Worm (Caenorhabditis elegans): Measurements from ENCODE around the gene F19H6.4.

DNA sequence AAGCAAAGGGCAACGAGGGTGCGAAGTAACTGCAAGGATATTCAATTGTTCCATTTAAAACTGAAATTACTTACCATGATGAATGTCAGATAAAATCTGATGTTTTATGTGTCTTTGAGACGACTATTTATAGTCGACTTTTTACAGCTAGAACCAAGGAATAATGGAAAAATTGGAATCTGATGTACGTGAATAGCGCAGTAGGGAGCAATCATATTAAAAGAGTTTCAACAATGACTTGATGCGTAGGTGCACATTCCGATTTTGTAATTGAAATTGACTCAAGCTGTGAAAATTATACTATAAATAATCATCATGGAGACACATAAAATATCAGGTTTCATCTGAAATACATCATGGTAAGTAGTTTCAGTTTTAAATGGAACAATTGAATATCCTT lies 22.2 kb upstream of the F19H6.4 start, which contains the start of the genes nspc-9 and nspc-10:
- TF ChIP-seq unc-62 (GFP tag; optimal IDR thresholded peaks at IDR 0.05 in 1 of 2) (no peak), unc-62 (tag; optimal IDR thresholded peaks at IDR 0.05) (no peak), aha-1 (tag) (no peak), nhr-25 (tag; optimal IDR thresholded peaks at IDR 0.05; ENCODE audit: borderline replicate concordance, insufficient read depth) (no peak), nhr-28 (tag; optimal IDR thresholded peaks at IDR 0.05) (no peak)
